Worm (Caenorhabditis elegans) whole organism, early embryonic: ENCODE results near the gene daf-41.

ENCODE experiments used
- B0310.2 ChIP-seq: sonication (generic microtip); optimal IDR thresholded peaks from 2 replicates; lab custom pipeline; 2016; ENCODE audit warnings: mild to moderate bottlenecking, missing genetic modification characterization, missing compliant biosample characterization
- F13C5.2 ChIP-seq: sonication (generic microtip); optimal IDR thresholded peaks from 2 replicates; lab custom pipeline; 2017; ENCODE audit warnings: mild to moderate bottlenecking, missing genetic modification characterization, inconsistent platforms, missing compliant biosample characterization
- aly-1 ChIP-seq: sonication (generic microtip); optimal IDR thresholded peaks from 2 replicates; lab custom pipeline; 2016; ENCODE audit warnings: missing genetic modification characterization, missing compliant biosample characterization
- ama-1 ChIP-seq: fragments of 150-350 bp; optimal IDR thresholded peaks from 2 replicates; lab custom pipeline; 2014
- ceh-13 ChIP-seq: fragments of 200-800 bp; sonication (Bioruptor generic); optimal IDR thresholded peaks from 2 replicates; lab custom pipeline; 2018; ENCODE audit warnings: mild to moderate bottlenecking, missing genetic modification characterization, missing compliant biosample characterization
- ceh-36 ChIP-seq: sonication (generic microtip); optimal IDR thresholded peaks from 2 replicates; lab custom pipeline; 2016; ENCODE audit warnings: missing genetic modification characterization, inconsistent platforms, missing compliant biosample characterization
- ets-7 ChIP-seq: sonication (generic microtip); optimal IDR thresholded peaks from 2 replicates; lab custom pipeline; 2016; ENCODE audit warnings: missing genotype, missing genetic modification characterization, missing compliant biosample characterization
- flt-1 ChIP-seq: fragments of 200-800 bp; sonication (Bioruptor generic); IDR thresholded peaks from 2 replicates; pipeline ENCODE4 v1.3.6; 2022; ENCODE audit warnings: missing genetic modification characterization, missing compliant biosample characterization
- hmbx-1 ChIP-seq: sonication (generic microtip); optimal IDR thresholded peaks from 2 replicates; lab custom pipeline; 2016; ENCODE audit warnings: mild to moderate bottlenecking, missing genetic modification characterization, missing compliant biosample characterization
- hmg-4 ChIP-seq: fragments of 200-800 bp; sonication (Bioruptor generic); optimal IDR thresholded peaks from 2 replicates; lab custom pipeline; 2018; ENCODE audit warnings: mild to moderate bottlenecking, missing genetic modification characterization, missing compliant biosample characterization
- hnd-1 ChIP-seq: sonication (generic microtip); optimal IDR thresholded peaks from 2 replicates; lab custom pipeline; 2016; ENCODE audit warnings: missing genetic modification characterization, missing compliant biosample characterization
- pes-1 ChIP-seq: fragments of 200-800 bp; sonication (Bioruptor generic); IDR thresholded peaks from 2 replicates; pipeline ENCODE4 v1.3.6; 2022; ENCODE audit warnings: missing genetic modification reagents, missing genetic modification characterization, missing compliant biosample characterization
- scrt-1 ChIP-seq: fragments of 200-800 bp; sonication (Bioruptor generic); IDR thresholded peaks from 2 replicates; pipeline ENCODE4 v1.3.6; 2022; ENCODE audit warnings: missing genetic modification characterization, missing compliant biosample characterization
- sea-1 ChIP-seq: fragments of 200-800 bp; sonication (Bioruptor generic); conservative IDR thresholded peaks from 2 replicates; pipeline ENCODE4 v1.3.6; 2022; ENCODE audit warnings: missing genetic modification characterization, missing compliant biosample characterization
- tbx-11 ChIP-seq: fragments of 200-800 bp; sonication (Bioruptor generic); IDR thresholded peaks from 2 replicates; pipeline ENCODE4 v1.3.6; 2022; ENCODE audit warnings: missing genetic modification characterization, missing compliant biosample characterization
- tbx-37 ChIP-seq: fragments of 200-800 bp; sonication (Bioruptor generic); conservative IDR thresholded peaks from 2 replicates; pipeline ENCODE4 v1.3.6; 2022; ENCODE audit warnings: missing genetic modification reagents, missing genetic modification characterization, missing compliant biosample characterization
- tra-4 ChIP-seq: sonication (generic microtip); optimal IDR thresholded peaks from 2 replicates; lab custom pipeline; 2017; ENCODE audit warnings: missing genetic modification characterization, missing compliant biosample characterization

daf-41 gene

ce11 chrIII:5225321-5225720, 49.2 kb downstream of the daf-41 start, which contains the start of gene nex-1:
nex-1 (plus strand) TSS chrIII:5225621.
- TF ChIP-seq aly-1 (tag; lab: Kevin White, UChicago) (no peak), hmbx-1 (tag; lab: Kevin White, UChicago) (no peak), tra-4 (tag; lab: Kevin White, UChicago) (no peak), ets-7 (tag; lab: Kevin White, UChicago) (no peak), scrt-1 (GFP tag; lab: Robert Waterston, UW) (no peak), pes-1 (GFP tag; lab: Robert Waterston, UW) (no peak), F13C5.2 (tag; lab: Kevin White, UChicago) (no peak), ceh-13 (GFP tag; lab: Kevin White, UChicago) (no peak), sea-1 (no peak), tbx-37 (no peak), ama-1 (no peak), hmg-4 (GFP tag; lab: Kevin White, UChicago) (no peak)

ce11 chrIII:5224908-5225307, 49.7 kb downstream of the daf-41 start:
- TF ChIP-seq tra-4 (tag; lab: Kevin White, UChicago) (no peak), aly-1 (tag; lab: Kevin White, UChicago) (no peak), sea-1 (no peak), hnd-1 (tag; lab: Kevin White, UChicago) (no peak), pes-1 (GFP tag; lab: Robert Waterston, UW) (no peak), ceh-36 (tag; lab: Kevin White, UChicago) (no peak), hmg-4 (GFP tag; lab: Kevin White, UChicago) (no peak), ceh-13 (GFP tag; lab: Kevin White, UChicago) (no peak), B0310.2 (no peak), ets-7 (tag; lab: Kevin White, UChicago) (no peak), tbx-11 (GFP tag; lab: Robert Waterston, UW) (no peak), flt-1 (GFP tag; lab: Robert Waterston, UW) (no peak), tbx-37 (no peak), scrt-1 (GFP tag; lab: Robert Waterston, UW) (no peak), F13C5.2 (tag; lab: Kevin White, UChicago) (no peak), hmbx-1 (tag; lab: Kevin White, UChicago) (no peak)
